Worm (Caenorhabditis elegans) whole organism, young adult: ENCODE results near the gene ptr-5.

Source experiments
- B0019.2 ChIP-seq: fragments of 200-800 bp; sonication (Bioruptor generic); conservative IDR thresholded peaks from 2 replicates; pipeline ENCODE4 v1.3.6; 2022; ENCODE audit warnings: missing genetic modification reagents, missing genetic modification characterization, missing compliant biosample characterization
- B0336.3 ChIP-seq: fragments of 200-800 bp; sonication (Bioruptor generic); IDR thresholded peaks from 2 replicates; pipeline ENCODE4 v1.3.6; 2022; ENCODE audit warnings: missing genetic modification characterization, missing compliant biosample characterization
- C06A6.2 ChIP-seq: fragments of 200-800 bp; sonication (Bioruptor generic); conservative IDR thresholded peaks from 2 replicates; pipeline ENCODE4 v1.3.6; 2022; ENCODE audit warnings: missing genetic modification characterization, missing compliant biosample characterization
- F37B4.10 ChIP-seq: fragments of 200-800 bp; sonication (Bioruptor generic); IDR thresholded peaks from 2 replicates; pipeline ENCODE4 v1.3.6; 2022; ENCODE audit warnings: missing genetic modification characterization, missing compliant biosample characterization
- F49E8.2 ChIP-seq: sonication (generic microtip); optimal IDR thresholded peaks from 3 replicates; lab custom pipeline; 2017; ENCODE audit warnings: missing genetic modification characterization, mild to moderate bottlenecking, missing compliant biosample characterization, antibody characterized with exemption, moderate library complexity; ENCODE audit not compliant: insufficient read depth
- F55B11.4 ChIP-seq: sonication (generic microtip); optimal IDR thresholded peaks from 2 replicates; lab custom pipeline; 2016; ENCODE audit warnings: missing compliant biosample characterization, missing genetic modification characterization, borderline replicate concordance; ENCODE audit not compliant: insufficient read depth
- T26A5.8 ChIP-seq: sonication (generic microtip); optimal IDR thresholded peaks from 2 replicates; lab custom pipeline; 2016; ENCODE audit warnings: missing genetic modification characterization, missing compliant biosample characterization
- Y67H2A.10 ChIP-seq: fragments of 200-800 bp; sonication (Bioruptor generic); conservative IDR thresholded peaks from 2 replicates; pipeline ENCODE4 v1.3.6; 2022; ENCODE audit warnings: missing genetic modification reagents, missing genetic modification characterization, missing compliant biosample characterization
- Y95B8A.8 ChIP-seq: fragments of 200-800 bp; sonication (Bioruptor generic); IDR thresholded peaks from 2 replicates; pipeline ENCODE4 v1.3.6; 2022; ENCODE audit warnings: missing genetic modification reagents, missing genetic modification characterization, missing compliant biosample characterization
- ZK185.1 ChIP-seq: sonication (generic microtip); optimal IDR thresholded peaks from 2 replicates; lab custom pipeline; 2016; ENCODE audit warnings: mild to moderate bottlenecking, missing genetic modification characterization, missing compliant biosample characterization; ENCODE audit not compliant: poor library complexity, severe bottlenecking
- atf-7 ChIP-seq: sonication (generic microtip); optimal IDR thresholded peaks from 2 replicates; lab custom pipeline; 2017; ENCODE audit warnings: mild to moderate bottlenecking, missing genetic modification characterization, missing compliant biosample characterization
- ccch-3 ChIP-seq: fragments of 200-800 bp; sonication (Bioruptor generic); optimal IDR thresholded peaks from 2 replicates; lab custom pipeline; 2018; ENCODE audit warnings: mild to moderate bottlenecking, missing genetic modification characterization, missing compliant biosample characterization
- ceh-100 ChIP-seq: fragments of 200-800 bp; sonication (Bioruptor generic); IDR thresholded peaks from 2 replicates; pipeline ENCODE4 v1.3.6; 2022; ENCODE audit warnings: missing genetic modification reagents, missing genetic modification characterization, missing compliant biosample characterization
- ceh-40 ChIP-seq: fragments of 200-800 bp; sonication (Bioruptor generic); IDR thresholded peaks from 2 replicates; pipeline ENCODE4 v1.3.6; 2022; ENCODE audit warnings: missing genetic modification characterization, missing compliant biosample characterization
- ceh-58 ChIP-seq: fragments of 200-800 bp; sonication (Bioruptor generic); IDR thresholded peaks from 2 replicates; pipeline ENCODE4 v1.3.6; 2022; ENCODE audit warnings: missing genetic modification characterization, missing compliant biosample characterization
- ceh-79 ChIP-seq: sonication (generic microtip); optimal IDR thresholded peaks from 2 replicates; lab custom pipeline; 2017; ENCODE audit warnings: mild to moderate bottlenecking, missing genetic modification characterization, missing compliant biosample characterization
- die-1 ChIP-seq: sonication (generic microtip); optimal IDR thresholded peaks from 2 replicates; lab custom pipeline; 2016; ENCODE audit warnings: missing genotype, mild to moderate bottlenecking, missing genetic modification characterization, missing compliant biosample characterization
- dox-1 ChIP-seq: fragments of 200-800 bp; sonication (Bioruptor generic); IDR thresholded peaks from 2 replicates; pipeline ENCODE4 v1.3.6; 2022; ENCODE audit warnings: missing genetic modification reagents, missing genetic modification characterization, missing compliant biosample characterization
- dpff-1 ChIP-seq: sonication (generic microtip); optimal IDR thresholded peaks from 2 replicates; lab custom pipeline; 2017; ENCODE audit warnings: mild to moderate bottlenecking, missing genetic modification characterization, missing compliant biosample characterization
- egl-18 ChIP-seq: fragments of 200-800 bp; sonication (Bioruptor generic); IDR thresholded peaks from 2 replicates; pipeline ENCODE4 v1.3.6; 2022; ENCODE audit warnings: missing genetic modification reagents, missing genetic modification characterization, missing compliant biosample characterization
- egl-44 ChIP-seq: fragments of 200-800 bp; sonication (Bioruptor generic); IDR thresholded peaks from 2 replicates; pipeline ENCODE4 v1.3.6; 2022; ENCODE audit warnings: missing genetic modification reagents, missing genetic modification characterization, missing compliant biosample characterization
- ekl-4 ChIP-seq: fragments of 200-800 bp; sonication (Bioruptor generic); IDR thresholded peaks from 2 replicates; pipeline ENCODE4 v1.3.6; 2022; ENCODE audit warnings: missing genetic modification reagents, missing genetic modification characterization, missing compliant biosample characterization
- ets-4 ChIP-seq: fragments of 200-800 bp; sonication (Bioruptor generic); optimal IDR thresholded peaks from 2 replicates; lab custom pipeline; 2018; ENCODE audit warnings: mild to moderate bottlenecking, missing genetic modification characterization, missing compliant biosample characterization
- gei-17 ChIP-seq: fragments of 200-800 bp; sonication (Bioruptor generic); optimal IDR thresholded peaks from 2 replicates; lab custom pipeline; 2018; ENCODE audit warnings: mild to moderate bottlenecking, missing genetic modification characterization, missing compliant biosample characterization
- hsf-1 ChIP-seq: fragments of 200-800 bp; sonication (Bioruptor generic); IDR thresholded peaks from 2 replicates; pipeline ENCODE4 v1.3.6; 2022; ENCODE audit warnings: missing genetic modification reagents, missing genetic modification characterization, missing compliant biosample characterization
- lin-54 ChIP-seq: fragments of 200-800 bp; sonication (Bioruptor generic); optimal IDR thresholded peaks from 2 replicates; lab custom pipeline; 2018; ENCODE audit warnings: mild to moderate bottlenecking, missing genetic modification characterization, missing compliant biosample characterization
- madf-10 ChIP-seq: sonication (generic microtip); optimal IDR thresholded peaks from 2 replicates; lab custom pipeline; 2016; ENCODE audit warnings: mild to moderate bottlenecking, missing genetic modification characterization, missing compliant biosample characterization
- madf-6 ChIP-seq: fragments of 200-800 bp; sonication (Bioruptor generic); IDR thresholded peaks from 2 replicates; pipeline ENCODE4 v1.3.6; 2022; ENCODE audit warnings: missing genetic modification reagents, missing genetic modification characterization, missing compliant biosample characterization
- mel-28 ChIP-seq: sonication (generic microtip); optimal IDR thresholded peaks from 2 replicates; lab custom pipeline; 2016; ENCODE audit warnings: borderline replicate concordance, mild to moderate bottlenecking, missing genetic modification characterization, missing compliant biosample characterization
- nfya-1 ChIP-seq: sonication (generic microtip); optimal IDR thresholded peaks from 2 replicates; lab custom pipeline; 2017; ENCODE audit warnings: antibody characterized with exemption, missing compliant biosample characterization, missing genetic modification characterization, borderline replicate concordance; ENCODE audit not compliant: insufficient read depth
- nhr-27 ChIP-seq: fragments of 200-800 bp; sonication (Bioruptor generic); optimal IDR thresholded peaks from 2 replicates; lab custom pipeline; 2018; ENCODE audit warnings: mild to moderate bottlenecking, missing genetic modification characterization, moderate library complexity, missing compliant biosample characterization
- pbrm-1 ChIP-seq: fragments of 200-800 bp; sonication (Bioruptor generic); IDR thresholded peaks from 2 replicates; pipeline ENCODE4 v1.3.6; 2022; ENCODE audit warnings: missing genetic modification reagents, missing genetic modification characterization, missing compliant biosample characterization
- rec-8 ChIP-seq, 2 experiments: sonication (generic microtip); optimal IDR thresholded peaks; 2 replicates each; lab custom pipeline; 2016; ENCODE audit warnings: mild to moderate bottlenecking in 2 of 2, missing genetic modification characterization in 2 of 2, missing genetic modification reagents in 2 of 2, missing genotype in 2 of 2, missing biosample characterization in 1 of 2, missing compliant biosample characterization in 1 of 2, moderate library complexity in 1 of 2
- rpc-1 ChIP-seq, 2 experiments: fragments of 150-350 bp in 1 of 2; sonication (generic microtip) in 1 of 2; optimal IDR thresholded peaks; 2 replicates each; lab custom pipeline; 2014 to 2018; ENCODE audit warnings: missing biosample characterization in 1 of 2, missing genetic modification characterization in 1 of 2, missing genetic modification reagents in 1 of 2, missing genotype in 1 of 2
- sea-2 ChIP-seq: fragments of 200-800 bp; sonication (Bioruptor generic); IDR thresholded peaks from 2 replicates; pipeline ENCODE4 v1.3.6; 2022; ENCODE audit warnings: missing genetic modification characterization, missing compliant biosample characterization
- snpc-1.1 ChIP-seq: sonication (generic microtip); optimal IDR thresholded peaks from 2 replicates; lab custom pipeline; 2017; ENCODE audit warnings: missing genetic modification characterization, mild to moderate bottlenecking, missing compliant biosample characterization, antibody characterized with exemption, moderate library complexity, missing genotype, missing genetic modification reagents; ENCODE audit not compliant: insufficient read depth
- tbx-9 ChIP-seq: sonication (generic microtip); optimal IDR thresholded peaks from 2 replicates; lab custom pipeline; 2016; ENCODE audit warnings: borderline replicate concordance, missing genetic modification characterization, inconsistent platforms, missing compliant biosample characterization
- unc-130 ChIP-seq: sonication (generic microtip); optimal IDR thresholded peaks from 2 replicates; lab custom pipeline; 2016; ENCODE audit warnings: missing genetic modification reagents, missing genetic modification characterization, missing compliant biosample characterization
- ztf-26 ChIP-seq: sonication (generic microtip); optimal IDR thresholded peaks from 2 replicates; lab custom pipeline; 2017; ENCODE audit warnings: missing genetic modification characterization, missing compliant biosample characterization

ptr-5 gene

DNA sequence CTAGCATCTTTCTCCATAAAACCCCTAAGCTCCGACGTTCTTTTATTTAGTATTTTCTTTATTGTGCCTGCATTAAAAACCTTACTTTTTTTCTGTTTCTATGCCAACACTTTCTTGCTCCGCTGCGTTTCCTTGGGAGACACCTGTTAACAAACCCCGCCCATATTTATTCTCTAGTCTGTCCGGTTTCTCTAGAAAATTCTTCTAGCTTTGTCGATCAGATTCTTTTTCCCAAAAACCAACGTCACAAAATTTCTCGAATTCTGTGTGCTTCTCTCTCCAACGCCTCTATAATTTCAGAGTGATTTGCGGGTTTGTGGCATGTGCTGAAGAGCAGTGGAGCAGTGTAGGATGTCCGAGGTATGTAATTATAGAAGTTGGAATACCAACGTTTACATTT, at the start of gene ptr-5:
Gene ptr-5 (plus strand): TSS at position 301 of the 400 bp plus-strand sequence.
- no peak for TF ChIP-seq ekl-4 (GFP tag; lab: Robert Waterston, UW)
- no peak for TF ChIP-seq T26A5.8 (tag; lab: Kevin White, UChicago)
- TF ChIP-seq ztf-26 (tag; lab: Kevin White, UChicago), result no peak
- TF ChIP-seq sea-2 (GFP tag; lab: Robert Waterston, UW), result no peak
- TF ChIP-seq B0336.3 (GFP tag; lab: Robert Waterston, UW), result no peak
- no peak for TF ChIP-seq madf-6
- no peak for TF ChIP-seq ceh-79

DNA sequence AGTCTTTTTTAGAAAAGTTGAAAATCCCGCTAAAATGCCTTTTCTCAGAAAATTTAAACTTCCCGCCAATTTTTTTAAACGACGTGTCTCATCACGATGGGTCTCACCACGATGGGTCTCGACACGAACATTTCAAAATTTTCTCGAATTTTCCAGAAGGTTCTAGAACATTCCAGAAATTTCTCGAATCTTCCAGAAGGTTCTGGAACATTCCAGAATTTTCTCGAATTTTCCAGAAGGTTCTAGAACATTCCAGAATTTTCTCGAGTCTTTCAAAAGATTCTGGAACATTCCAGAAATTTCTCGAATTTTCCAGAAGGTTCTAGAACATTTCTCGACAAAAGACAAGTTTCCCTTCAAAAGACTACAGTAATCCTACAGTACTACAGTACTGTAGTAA, 30.0 kb upstream of the ptr-5 start:
- TF ChIP-seq ekl-4 (GFP tag; lab: Robert Waterston, UW) (no peak; the same call in 1 of the 2 replicates), egl-44 (GFP tag; lab: Robert Waterston, UW) (0 out of 2 replicates have a peak, but pooled peaks have one; percentile 40), ceh-79 (no peak), madf-10 (tag; lab: Kevin White, UChicago) (no peak), ceh-40 (GFP tag; lab: Robert Waterston, UW) (peak; percentile 66; the same call in 1 of the 2 replicates), unc-130 (GFP tag; lab: Kevin White, UChicago) (no peak), C06A6.2 (no peak), lin-54 (GFP tag; lab: Kevin White, UChicago) (no peak), rpc-1 (optimal IDR thresholded peaks at IDR 0.05; lab: Kevin White, UChicago) (peak; percentile 12), rpc-1 (tag; optimal IDR thresholded peaks at IDR 0.05; lab: Kevin White, UChicago) (no peak), pbrm-1 (GFP tag; lab: Robert Waterston, UW) (peak; percentile 41; the same call in 1 of the 2 replicates), hsf-1 (peak; percentile 97), nfya-1 (tag; lab: Kevin White, UChicago) (no peak), dox-1 (GFP tag; lab: Robert Waterston, UW) (peak; percentile 83), F49E8.2 (tag; lab: Kevin White, UChicago) (no peak), F37B4.10 (GFP tag; lab: Robert Waterston, UW) (no peak), ceh-58 (GFP tag; lab: Robert Waterston, UW) (0 out of 2 replicates have a peak, but pooled peaks have one; percentile 25), gei-17 (GFP tag; lab: Kevin White, UChicago) (peak; percentile 46), mel-28 (tag; lab: Kevin White, UChicago) (peak; percentile 88), ets-4 (GFP tag; lab: Kevin White, UChicago) (no peak)

DNA sequence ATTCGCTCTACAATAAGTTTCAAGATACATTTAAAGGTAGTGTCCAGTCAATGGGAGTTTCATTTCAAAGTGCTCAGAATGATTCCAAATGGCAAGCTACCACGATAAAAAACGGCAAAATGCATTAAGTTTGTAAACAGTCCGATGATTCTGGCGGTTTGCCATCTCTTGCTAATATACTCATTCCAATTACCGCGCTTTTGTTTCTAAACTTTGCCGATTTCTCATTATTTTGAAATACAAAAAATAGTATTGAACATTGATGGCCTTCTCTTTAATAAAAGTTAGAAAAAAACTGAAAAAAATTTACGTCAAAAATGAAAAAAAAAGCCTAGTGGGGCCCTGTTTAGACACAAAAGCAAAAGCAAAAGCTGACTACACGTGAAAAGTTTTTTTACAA, 24.4 kb upstream of the ptr-5 start:
- no peak for TF ChIP-seq ceh-100 (GFP tag; lab: Robert Waterston, UW)
- TF ChIP-seq Y95B8A.8, result no peak
- no peak for TF ChIP-seq tbx-9 (tag; lab: Kevin White, UChicago)
- no peak for TF ChIP-seq dox-1 (GFP tag; lab: Robert Waterston, UW)
- TF ChIP-seq atf-7 (tag; lab: Kevin White, UChicago), result no peak
- no peak for TF ChIP-seq egl-18 (GFP tag; lab: Robert Waterston, UW)
- TF ChIP-seq die-1 (tag; lab: Kevin White, UChicago), result no peak
- no peak for TF ChIP-seq dpff-1 (tag; lab: Kevin White, UChicago)
- TF ChIP-seq ccch-3 (GFP tag; lab: Kevin White, UChicago), result no peak
- no peak for TF ChIP-seq snpc-1.1 (tag; lab: Kevin White, UChicago)
- no peak for TF ChIP-seq Y67H2A.10 (GFP tag; lab: Robert Waterston, UW)
- no peak for TF ChIP-seq nhr-27 (tag; lab: Kevin White, UChicago)
- TF ChIP-seq F55B11.4 (tag; lab: Kevin White, UChicago), result no peak
- no peak for TF ChIP-seq B0019.2 (GFP tag; lab: Robert Waterston, UW)
- no peak for TF ChIP-seq ZK185.1 (tag; lab: Kevin White, UChicago)
- no peak for TF ChIP-seq rec-8 (tag; optimal IDR thresholded peaks at IDR 0.05; lab: Kevin White, UChicago)
- no peak for TF ChIP-seq ceh-40 (GFP tag; lab: Robert Waterston, UW)
